Fruit fly (Drosophila melanogaster) Kc167 (cell line): Measurements from ENCODE around the gene CG17801.
"Not testable (repeated sequence)": the region's sequence is repeated elsewhere in the genome, so short reads cannot be mapped to it uniquely, and the experiment has no call there.

ENCODE experiments used
- Myc ChIP-seq: fragments of >200 bp; optimal IDR thresholded peaks from 2 replicates; lab custom pipeline; 2017; ENCODE audit warnings: missing external identifiers
- Sin3A ChIP-seq: fragments of >200 bp; optimal IDR thresholded peaks from 2 replicates; lab custom pipeline; 2018; ENCODE audit warnings: missing external identifiers
- h ChIP-seq: fragments of >200 bp; optimal IDR thresholded peaks from 3 replicates; lab custom pipeline; 2018; ENCODE audit warnings: missing external identifiers
- insv ChIP-seq: fragments of >200 bp; optimal IDR thresholded peaks from 3 replicates; lab custom pipeline; 2018; ENCODE audit warnings: missing external identifiers
- psq ChIP-seq: fragments of >200 bp; optimal IDR thresholded peaks from 2 replicates; lab custom pipeline; 2017; ENCODE audit warnings: missing external identifiers
- ttk ChIP-seq: sonication (Bioruptor generic); optimal IDR thresholded peaks from 2 replicates; lab custom pipeline; 2017; ENCODE audit warnings: missing external identifiers

CG17801 gene

DNA sequence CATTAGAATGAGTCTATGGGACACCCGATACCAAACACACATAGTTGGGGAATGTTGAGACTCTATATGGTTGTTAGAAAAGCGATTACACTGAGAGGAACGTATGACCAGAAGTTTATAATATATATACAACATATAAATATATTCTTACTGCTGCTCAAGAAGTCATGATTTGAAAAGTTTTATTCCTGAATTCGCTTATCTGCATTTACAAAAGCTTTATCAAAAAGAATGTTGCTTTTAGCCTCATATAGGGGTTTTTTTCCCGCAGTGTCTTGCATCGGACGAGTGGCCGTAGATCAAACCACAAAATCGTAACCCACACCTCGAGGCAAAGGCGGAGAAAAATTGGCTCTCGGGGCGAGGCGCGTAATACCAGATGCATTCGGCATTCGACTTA is 19.1 kb downstream of the CG17801 start:
- TF ChIP-seq Myc (lab: Kevin White, UChicago) (no peak), psq (lab: Kevin White, UChicago) (no peak), Sin3A (lab: Kevin White, UChicago) (no peak), insv (no peak), ttk (lab: Kevin White, UChicago) (no peak), h (lab: Kevin White, UChicago) (no peak)

dm6 chr3R:17784189-17784588 is 22.7 kb downstream of the CG17801 start:
- TF ChIP-seq psq (lab: Kevin White, UChicago), result no peak
- TF ChIP-seq insv, result no peak
- no peak for TF ChIP-seq h (lab: Kevin White, UChicago)
- no peak for TF ChIP-seq Myc (lab: Kevin White, UChicago)
- TF ChIP-seq ttk (lab: Kevin White, UChicago), result no peak
- TF ChIP-seq Sin3A (lab: Kevin White, UChicago), result no peak

- no peak for TF ChIP-seq ttk (lab: Kevin White, UChicago)
- TF ChIP-seq psq (lab: Kevin White, UChicago), result no peak
- no peak for TF ChIP-seq Myc (lab: Kevin White, UChicago)
- TF ChIP-seq h (lab: Kevin White, UChicago), result no peak
- no peak for TF ChIP-seq insv
- TF ChIP-seq Sin3A (lab: Kevin White, UChicago), result no peak
These were observed 23.7 kb downstream of the CG17801 start for dm6 chr3R:17783144-17783543.

DNA sequence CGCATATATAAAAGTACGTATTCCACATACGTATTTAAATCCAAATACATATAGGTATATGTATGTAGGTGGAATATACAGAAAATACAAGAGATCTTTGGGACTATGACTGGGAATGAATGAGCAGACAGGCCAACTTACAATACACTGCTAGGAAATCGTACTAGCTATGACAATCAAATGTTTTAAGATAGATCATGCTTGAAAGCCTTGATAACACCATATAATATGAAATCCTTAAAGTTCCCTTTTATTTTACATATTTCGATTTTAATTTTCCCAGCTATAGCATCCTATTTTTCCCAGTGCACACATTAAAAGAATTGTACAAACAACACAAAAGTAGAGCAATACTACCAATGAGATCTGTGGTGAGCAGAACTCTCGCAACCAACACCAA is 25.5 kb downstream of the CG17801 start:
- TF ChIP-seq psq (lab: Kevin White, UChicago) (no peak), h (lab: Kevin White, UChicago) (no peak), insv (no peak), ttk (lab: Kevin White, UChicago) (no peak), Sin3A (lab: Kevin White, UChicago) (no peak), Myc (lab: Kevin White, UChicago) (no peak)

DNA sequence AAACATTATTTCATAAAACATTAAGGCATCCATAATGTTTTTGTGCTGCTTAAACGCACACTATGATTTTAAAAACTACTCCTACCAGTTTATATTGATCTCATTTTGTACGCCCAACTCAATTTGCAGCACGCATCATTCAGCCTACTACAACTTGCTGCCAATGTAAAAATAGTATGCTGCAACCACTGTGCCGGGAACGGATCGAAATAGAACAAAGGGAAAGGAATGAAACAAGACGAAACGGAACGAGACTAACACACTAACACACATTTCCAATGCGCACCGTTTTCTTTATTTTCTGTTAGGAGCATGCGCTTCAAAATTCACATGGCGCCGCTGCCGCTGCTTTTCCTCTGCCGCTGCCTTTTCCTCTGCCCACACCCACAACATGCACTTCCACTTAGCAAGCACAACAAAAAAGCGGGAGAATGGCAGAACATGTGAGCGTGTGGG is 29.9 kb downstream of the CG17801 start:
- no peak for TF ChIP-seq ttk (lab: Kevin White, UChicago)

- TF ChIP-seq insv, result no peak
- no peak for TF ChIP-seq psq (lab: Kevin White, UChicago)
- no peak for TF ChIP-seq Myc (lab: Kevin White, UChicago)
- TF ChIP-seq h (lab: Kevin White, UChicago), result no peak
- TF ChIP-seq Sin3A (lab: Kevin White, UChicago), result no peak
- TF ChIP-seq ttk (lab: Kevin White, UChicago), result no peak
These were observed 30.7 kb downstream of the CG17801 start for dm6 chr3R:17776104-17776589.

DNA sequence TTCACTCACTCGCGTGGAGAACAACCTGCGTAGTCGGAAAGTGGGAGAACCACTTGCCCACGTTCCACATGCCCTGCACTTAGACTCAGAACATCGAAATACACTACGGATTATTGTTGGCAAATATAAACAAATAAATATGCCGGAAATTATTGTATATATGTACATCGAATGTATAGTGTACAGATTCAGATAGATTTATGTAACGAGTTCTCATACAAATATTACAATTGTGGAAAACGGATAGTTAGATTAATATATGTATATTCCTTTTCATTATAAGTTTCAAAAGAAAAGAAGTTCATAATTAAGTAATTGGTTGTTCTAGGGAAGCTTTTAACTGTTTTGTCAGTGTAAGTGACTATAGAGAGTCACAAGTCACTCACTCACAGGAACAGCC is 32.3 kb downstream of the CG17801 start:
- TF ChIP-seq psq (lab: Kevin White, UChicago) (no peak), Myc (lab: Kevin White, UChicago) (no peak), Sin3A (lab: Kevin White, UChicago) (no peak), h (lab: Kevin White, UChicago) (no peak), ttk (lab: Kevin White, UChicago) (no peak), insv (no peak)

dm6 chr3R:17773893-17774292 is 33.0 kb downstream of the CG17801 start:
- TF ChIP-seq ttk (lab: Kevin White, UChicago), result no peak
- TF ChIP-seq Sin3A (lab: Kevin White, UChicago), result no peak
- no peak for TF ChIP-seq psq (lab: Kevin White, UChicago)

DNA sequence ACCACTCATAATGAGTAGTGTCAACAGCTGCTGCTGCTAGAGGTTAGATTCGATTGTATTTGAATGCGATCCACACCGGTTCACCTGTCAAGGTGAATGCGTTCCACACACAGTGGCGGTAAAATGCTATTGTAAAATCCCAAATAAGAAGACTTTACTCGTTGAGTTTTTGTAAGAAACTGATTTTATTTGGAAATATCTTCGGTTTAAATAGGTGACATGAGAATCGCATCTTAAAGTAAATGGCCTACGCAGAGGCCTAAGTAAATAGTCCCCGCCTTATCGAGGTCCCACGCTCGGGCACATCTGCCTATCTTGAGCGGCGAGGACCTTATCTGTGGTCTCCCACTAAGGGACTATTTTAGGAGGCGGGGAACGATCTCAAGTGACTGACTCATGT is 43.8 kb downstream of the CG17801 start, which contains the start of gene TyrR:
TyrR (minus strand) TSS at position 101 of the 400 bp plus-strand sequence.
- TF ChIP-seq ttk (lab: Kevin White, UChicago); Myc (lab: Kevin White, UChicago); insv: not testable (repeated sequence)

DNA sequence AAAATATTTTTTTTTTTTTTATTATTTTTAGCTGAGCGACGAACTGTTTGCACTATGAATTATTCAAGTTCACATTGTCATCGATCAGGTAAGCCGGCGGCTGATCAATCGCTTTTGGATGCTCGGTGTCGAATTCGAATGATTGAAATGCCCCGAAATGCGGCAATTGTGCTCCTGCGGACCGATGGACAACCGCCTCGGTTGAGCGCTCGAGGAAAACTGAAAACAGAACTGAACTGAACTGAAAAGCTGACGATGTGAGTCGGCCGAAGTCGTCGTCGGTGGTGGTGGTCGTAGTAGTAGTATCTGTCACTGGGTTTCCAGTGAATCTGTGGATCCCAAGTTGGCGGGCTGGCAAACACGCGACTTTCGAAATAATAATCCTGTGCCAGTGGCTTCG is 44.6 kb downstream of the CG17801 start:
- no peak for TF ChIP-seq ttk (lab: Kevin White, UChicago)
- no peak for TF ChIP-seq insv
- no peak for TF ChIP-seq Sin3A (lab: Kevin White, UChicago)
- TF ChIP-seq h (lab: Kevin White, UChicago), result no peak
- no peak for TF ChIP-seq psq (lab: Kevin White, UChicago)
- TF ChIP-seq Myc (lab: Kevin White, UChicago), result no peak

- TF ChIP-seq Sin3A (lab: Kevin White, UChicago), result no peak
- TF ChIP-seq ttk (lab: Kevin White, UChicago), result no peak
- no peak for TF ChIP-seq insv
- no peak for TF ChIP-seq Myc (lab: Kevin White, UChicago)
- TF ChIP-seq psq (lab: Kevin White, UChicago), result no peak
These were observed 47.0 kb downstream of the CG17801 start for dm6 chr3R:17759773-17760476.

DNA sequence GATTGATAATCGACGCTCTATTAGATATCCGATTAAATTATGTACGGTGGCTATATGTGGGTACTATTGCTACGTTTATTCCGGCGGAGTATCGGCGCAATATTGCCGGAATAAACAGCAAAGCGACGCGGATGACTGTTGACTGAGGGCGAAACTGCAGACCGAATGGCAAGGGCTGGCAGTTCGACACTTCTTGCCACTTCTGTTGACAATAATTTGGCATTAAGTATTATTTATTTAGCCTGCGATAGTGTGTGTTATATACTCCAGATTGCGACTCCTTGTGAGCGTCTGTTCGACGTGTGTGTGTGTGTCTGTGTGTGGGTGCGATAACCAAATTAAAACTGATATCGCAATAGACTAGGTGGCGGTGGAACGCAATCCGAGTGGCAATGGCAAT is 48.0 kb downstream of the CG17801 start:
- TF ChIP-seq Sin3A (lab: Kevin White, UChicago), result no peak
- no peak for TF ChIP-seq h (lab: Kevin White, UChicago)
- TF ChIP-seq insv, result no peak
- no peak for TF ChIP-seq psq (lab: Kevin White, UChicago)
- no peak for TF ChIP-seq ttk (lab: Kevin White, UChicago)
- TF ChIP-seq Myc (lab: Kevin White, UChicago), result no peak
